Worm (Caenorhabditis elegans) whole organism, L1 larva: ENCODE data around the gene F13A2.1.
"Not testable (repeated sequence)": the region's sequence is repeated elsewhere in the genome, so short reads cannot be mapped to it uniquely, and the experiment has no call there.

Source experiments
- F16B12.6 ChIP-seq: fragments of 150-350 bp; optimal IDR thresholded peaks from 2 replicates; lab custom pipeline; 2014; ENCODE audit warnings: missing biosample characterization, missing genetic modification characterization
- ceh-82 ChIP-seq, 3 experiments: fragments of 150-350 bp in 1 of 3; sonication (generic microtip) in 2 of 3; optimal IDR thresholded peaks; 2 replicates each; lab custom pipeline; 2014 to 2017; ENCODE audit warnings: missing biosample characterization in 3 of 3, missing genetic modification characterization in 3 of 3
- ceh-88 ChIP-seq: fragments of 200-800 bp; sonication (Bioruptor generic); IDR thresholded peaks from 2 replicates; pipeline ENCODE4 v1.3.6; 2022; ENCODE audit warnings: missing genetic modification characterization, missing compliant biosample characterization
- dpl-1 ChIP-seq, 3 experiments: fragments of 150-350 bp in 2 of 3; sonication (generic microtip) in 1 of 3; optimal IDR thresholded peaks; 2 replicates each; lab custom pipeline; 2014 to 2017; ENCODE audit warnings: missing biosample characterization in 3 of 3, missing genetic modification characterization in 3 of 3, missing genetic modification reagents in 3 of 3
- efl-1 ChIP-seq, 4 experiments: fragments of 150-350 bp; optimal IDR thresholded peaks in 3 of 4; peaks in 1 of 4; 1 replicate in 1 of 4; 2 replicates in 3 of 4; lab custom pipeline; 2014; ENCODE audit warnings: missing biosample characterization in 2 of 4, missing genetic modification characterization in 2 of 4, missing genetic modification reagents in 2 of 4
- efl-3 ChIP-seq: fragments of 200-800 bp; sonication (Bioruptor generic); optimal IDR thresholded peaks from 2 replicates; lab custom pipeline; 2018; ENCODE audit warnings: mild to moderate bottlenecking, missing genetic modification characterization, missing compliant biosample characterization
- ets-5 ChIP-seq: fragments of 200-800 bp; sonication (Bioruptor generic); IDR thresholded peaks from 2 replicates; pipeline ENCODE4 v1.3.6; 2022; ENCODE audit warnings: missing genetic modification characterization, missing compliant biosample characterization
- hlh-4 ChIP-seq: sonication (generic microtip); optimal IDR thresholded peaks from 2 replicates; lab custom pipeline; 2016; ENCODE audit warnings: mild to moderate bottlenecking, missing genetic modification characterization, missing compliant biosample characterization
- hpl-2 ChIP-seq: fragments of 150-350 bp; optimal IDR thresholded peaks from 2 replicates; lab custom pipeline; 2014; ENCODE audit warnings: missing biosample characterization, missing genetic modification reagents, missing genetic modification characterization
- irx-1 ChIP-seq: sonication (generic microtip); optimal IDR thresholded peaks from 2 replicates; lab custom pipeline; 2016; ENCODE audit warnings: missing genetic modification characterization, missing compliant biosample characterization
- isw-1 ChIP-seq: fragments of 200-800 bp; sonication (Bioruptor generic); IDR thresholded peaks from 2 replicates; pipeline ENCODE4 v1.3.6; 2022; ENCODE audit warnings: missing genetic modification characterization, missing compliant biosample characterization
- lin-13 ChIP-seq: fragments of 150-350 bp; optimal IDR thresholded peaks from 2 replicates; lab custom pipeline; 2014; ENCODE audit warnings: missing biosample characterization, missing genetic modification reagents, missing genetic modification characterization
- lin-14 ChIP-seq: fragments of 200-800 bp; sonication (Bioruptor generic); optimal IDR thresholded peaks from 2 replicates; lab custom pipeline; 2018; ENCODE audit warnings: mild to moderate bottlenecking, missing genetic modification characterization, moderate library complexity, missing compliant biosample characterization
- lin-15B ChIP-seq: fragments of 150-350 bp; sonication (generic microtip); optimal IDR thresholded peaks from 3 replicates; lab custom pipeline; 2014; ENCODE audit warnings: missing biosample characterization, missing genetic modification characterization
- lin-35 ChIP-seq, 2 experiments: fragments of 150-350 bp; optimal IDR thresholded peaks; 2 replicates each; lab custom pipeline; 2014; ENCODE audit warnings: missing biosample characterization in 2 of 2, missing genetic modification characterization in 2 of 2, missing genetic modification reagents in 2 of 2
- lir-3 ChIP-seq: sonication (generic microtip); optimal IDR thresholded peaks from 2 replicates; lab custom pipeline; 2016; ENCODE audit warnings: mild to moderate bottlenecking, missing genetic modification characterization, moderate library complexity, missing compliant biosample characterization; ENCODE audit not compliant: poor library complexity
- lsy-2 ChIP-seq, 2 experiments: fragments of 150-350 bp; optimal IDR thresholded peaks; 2 replicates each; lab custom pipeline; 2014; ENCODE audit warnings: missing biosample characterization in 2 of 2, missing genetic modification characterization in 2 of 2
- mab-9 ChIP-seq: fragments of 200-800 bp; sonication (Bioruptor generic); IDR thresholded peaks from 2 replicates; pipeline ENCODE4 v1.3.6; 2022; ENCODE audit warnings: missing genetic modification reagents, missing genetic modification characterization, missing compliant biosample characterization
- nhr-12 ChIP-seq: sonication (generic microtip); optimal IDR thresholded peaks from 2 replicates; lab custom pipeline; 2017; ENCODE audit warnings: missing biosample characterization, missing genetic modification characterization
- nhr-20 ChIP-seq: sonication (generic microtip); optimal IDR thresholded peaks from 2 replicates; lab custom pipeline; 2016; ENCODE audit warnings: mild to moderate bottlenecking, missing genetic modification characterization, missing compliant biosample characterization
- nhr-237 ChIP-seq: fragments of 150-350 bp; optimal IDR thresholded peaks from 2 replicates; lab custom pipeline; 2014; ENCODE audit warnings: missing biosample characterization, missing genetic modification characterization
- nhr-47 ChIP-seq: sonication (generic microtip); optimal IDR thresholded peaks from 2 replicates; lab custom pipeline; 2016; ENCODE audit warnings: mild to moderate bottlenecking, missing genetic modification characterization, moderate library complexity, missing compliant biosample characterization
- nhr-71 ChIP-seq: sonication (generic microtip); optimal IDR thresholded peaks from 2 replicates; lab custom pipeline; 2016; ENCODE audit warnings: mild to moderate bottlenecking, missing genetic modification characterization, moderate library complexity, missing compliant biosample characterization
- nhr-76 ChIP-seq: sonication (generic microtip); optimal IDR thresholded peaks from 2 replicates; lab custom pipeline; 2017; ENCODE audit warnings: missing biosample characterization, missing genetic modification characterization
- nhr-85 ChIP-seq: sonication (generic microtip); peaks from one replicate; lab custom pipeline; 2016; ENCODE audit warnings: missing genetic modification characterization, inconsistent platforms, missing compliant biosample characterization
- pax-3 ChIP-seq: fragments of 200-800 bp; sonication (Bioruptor generic); optimal IDR thresholded peaks from 2 replicates; lab custom pipeline; 2018; ENCODE audit warnings: mild to moderate bottlenecking, missing genetic modification characterization, moderate library complexity, missing compliant biosample characterization
- skn-1 ChIP-seq: fragments of 150-350 bp; optimal IDR thresholded peaks from 2 replicates; lab custom pipeline; 2014; ENCODE audit warnings: missing biosample characterization, missing genetic modification characterization
- snpc-4 ChIP-seq: fragments of 150-350 bp; optimal IDR thresholded peaks from 2 replicates; lab custom pipeline; 2014; ENCODE audit warnings: missing biosample characterization, missing genetic modification characterization
- tbx-2 ChIP-seq: sonication (generic microtip); optimal IDR thresholded peaks from 2 replicates; lab custom pipeline; 2016; ENCODE audit warnings: missing genetic modification characterization, missing compliant biosample characterization
- tlp-1 ChIP-seq: fragments of 150-350 bp; optimal IDR thresholded peaks from 2 replicates; lab custom pipeline; 2014; ENCODE audit warnings: missing biosample characterization, missing genetic modification characterization
- unc-30 ChIP-seq: sonication (generic microtip); optimal IDR thresholded peaks from 2 replicates; lab custom pipeline; 2017; ENCODE audit warnings: missing biosample characterization, missing genetic modification characterization
- xbp-1 ChIP-seq: sonication (generic microtip); optimal IDR thresholded peaks from 2 replicates; lab custom pipeline; 2016; ENCODE audit warnings: missing genetic modification characterization, missing compliant biosample characterization
- ztf-11 ChIP-seq, 2 experiments: sonication (generic microtip); optimal IDR thresholded peaks; 2 replicates each; lab custom pipeline; 2016 to 2017; ENCODE audit warnings: missing genetic modification characterization in 2 of 2, missing biosample characterization in 1 of 2, missing compliant biosample characterization in 1 of 2

The F13A2.1 gene

ce11 chrV:4341208-4341607 lies 41.0 kb downstream of the F13A2.1 start, which contains the start of gene glrx-3:
glrx-3 (minus strand) TSS chrV:4341308.
- TF ChIP-seq lin-15B (tag; lab: Kevin White, UChicago) (no peak), ztf-11 (tag; optimal IDR thresholded peaks at IDR 0.05; lab: Kevin White, UChicago) (no peak), lsy-2 (tag; optimal IDR thresholded peaks at IDR 0.05; lab: Kevin White, UChicago) (no peak), lin-13 (GFP tag; lab: Kevin White, UChicago) (no peak), nhr-12 (tag; lab: Kevin White, UChicago) (no peak), pax-3 (tag; lab: Kevin White, UChicago) (no peak), lin-14 (GFP tag; lab: Kevin White, UChicago) (no peak), unc-30 (no peak), ceh-88 (no peak), tbx-2 (tag; lab: Kevin White, UChicago) (no peak), nhr-237 (tag; lab: Kevin White, UChicago) (no peak)
- TF ChIP-seq, all 84 proteins: peak for 0

- no peak for TF ChIP-seq nhr-20 (tag; lab: Kevin White, UChicago)
- TF ChIP-seq tlp-1: no peak
- TF ChIP-seq hpl-2: no peak
- TF ChIP-seq xbp-1 (tag; lab: Kevin White, UChicago): peak; percentile 8
- peak; percentile 60 to 68 for TF ChIP-seq lin-35 (GFP tag; optimal IDR thresholded peaks at IDR 0.05; lab: Kevin White, UChicago)
- no peak for TF ChIP-seq snpc-4 (tag; lab: Kevin White, UChicago)
- no peak for TF ChIP-seq hlh-4 (tag; lab: Kevin White, UChicago)
- no peak for TF ChIP-seq ets-5 (GFP tag; lab: Robert Waterston, UW)
- TF ChIP-seq nhr-71 (tag; lab: Kevin White, UChicago): peak; percentile 3
- no peak for TF ChIP-seq isw-1 (GFP tag; lab: Robert Waterston, UW)
- peak; percentile 81 to 86 for TF ChIP-seq efl-1 (optimal IDR thresholded peaks at IDR 0.05; lab: Kevin White, UChicago)
- TF ChIP-seq efl-1 (GFP tag; optimal IDR thresholded peaks at IDR 0.05 in 1 of 2; lab: Kevin White, UChicago): peak; percentile 85 to 98
- TF ChIP-seq nhr-47 (tag; lab: Kevin White, UChicago): peak; percentile 12
- TF ChIP-seq nhr-12 (tag; lab: Kevin White, UChicago): no peak
- TF ChIP-seq efl-3 (GFP tag; lab: Kevin White, UChicago): no peak
- TF ChIP-seq dpl-1 (GFP tag; optimal IDR thresholded peaks at IDR 0.05; lab: Kevin White, UChicago): peak; percentile 35 to 80 (median 53)
- no peak for TF ChIP-seq mab-9 (GFP tag; lab: Robert Waterston, UW)
- peak in 1 of 2 experiments; percentile 2 for TF ChIP-seq lsy-2 (tag; optimal IDR thresholded peaks at IDR 0.05; lab: Kevin White, UChicago)
- TF ChIP-seq skn-1: no peak
Observed at ce11 chrV:4339479-4339878, 42.7 kb downstream of the F13A2.1 start.

DNA sequence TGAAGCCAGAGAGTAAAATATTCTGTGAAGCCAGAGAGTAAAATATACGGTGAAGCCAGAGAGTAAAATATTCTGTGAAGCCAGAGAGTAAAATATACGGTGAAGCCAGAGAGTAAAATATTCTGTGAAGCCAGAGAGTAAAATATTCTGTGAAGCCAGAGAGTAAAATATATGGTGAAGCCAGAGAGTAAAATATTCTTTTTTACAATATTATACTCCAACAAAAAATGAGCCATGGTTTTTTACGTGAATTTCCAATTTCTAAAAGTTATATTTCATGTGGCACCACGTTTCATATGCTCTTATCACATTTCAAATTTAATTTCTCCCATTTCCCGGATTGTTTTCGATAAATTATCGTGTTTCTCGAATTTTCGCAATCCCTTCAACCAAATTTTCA lies 45.7 kb downstream of the F13A2.1 start, which contains the start of gene irld-1:
irld-1 (plus strand) TSS at position 301 of the 400 bp plus-strand sequence.
- not testable (repeated sequence) for TF ChIP-seq ceh-88; ceh-82 (tag; optimal IDR thresholded peaks at IDR 0.05; lab: Kevin White, UChicago); lir-3 (tag; lab: Kevin White, UChicago)

- TF ChIP-seq nhr-76 (tag; lab: Kevin White, UChicago) (no peak), ets-5 (GFP tag; lab: Robert Waterston, UW) (no peak), F16B12.6 (tag; lab: Kevin White, UChicago) (no peak), irx-1 (tag; lab: Kevin White, UChicago) (no peak), nhr-85 (tag; lab: Kevin White, UChicago) (peak; percentile 2)
Observed at ce11 chrV:4332450-4332849, 49.7 kb downstream of the F13A2.1 start, which contains the start of gene oac-12. oac-12 (minus strand) TSS chrV:4332550.
